Worm (Caenorhabditis elegans) whole organism, young adult: ENCODE results near the gene C54E10.10.

ENCODE experiments used
- F49E8.2 ChIP-seq: sonication (generic microtip); optimal IDR thresholded peaks from 3 replicates; lab custom pipeline; 2017; ENCODE audit warnings: missing genetic modification characterization, mild to moderate bottlenecking, missing compliant biosample characterization, antibody characterized with exemption, moderate library complexity; ENCODE audit not compliant: insufficient read depth
- ama-1 ChIP-seq, 3 experiments: fragments of 150-350 bp in 1 of 3; sonication (generic microtip) in 2 of 3; optimal IDR thresholded peaks; 2 replicates each; lab custom pipeline; 2014 to 2018; ENCODE audit warnings: missing biosample characterization in 2 of 3, missing genetic modification characterization in 2 of 3, missing genetic modification reagents in 2 of 3
- attf-6 ChIP-seq: fragments of 200-800 bp; sonication (Bioruptor generic); IDR thresholded peaks from 2 replicates; pipeline ENCODE4 v1.3.6; 2022; ENCODE audit warnings: missing genetic modification reagents, missing genetic modification characterization, missing compliant biosample characterization
- ceh-58 ChIP-seq: fragments of 200-800 bp; sonication (Bioruptor generic); IDR thresholded peaks from 2 replicates; pipeline ENCODE4 v1.3.6; 2022; ENCODE audit warnings: missing genetic modification characterization, missing compliant biosample characterization
- dpl-1 ChIP-seq: fragments of 150-350 bp; optimal IDR thresholded peaks from 2 replicates; lab custom pipeline; 2014; ENCODE audit warnings: missing biosample characterization, missing genetic modification reagents, missing genetic modification characterization
- ets-4 ChIP-seq: fragments of 200-800 bp; sonication (Bioruptor generic); optimal IDR thresholded peaks from 2 replicates; lab custom pipeline; 2018; ENCODE audit warnings: mild to moderate bottlenecking, missing genetic modification characterization, missing compliant biosample characterization
- lag-1 ChIP-seq: fragments of 200-800 bp; sonication (Bioruptor generic); IDR thresholded peaks from 2 replicates; pipeline ENCODE4 v1.3.6; 2022; ENCODE audit warnings: missing genetic modification reagents, missing genetic modification characterization, missing compliant biosample characterization
- madf-8 ChIP-seq: fragments of 200-800 bp; sonication (Bioruptor generic); conservative IDR thresholded peaks from 2 replicates; pipeline ENCODE4 v1.3.6; 2022; ENCODE audit warnings: missing genetic modification reagents, missing genetic modification characterization, missing compliant biosample characterization
- nhr-120 ChIP-seq: fragments of 200-800 bp; sonication (Bioruptor generic); IDR thresholded peaks from 2 replicates; pipeline ENCODE4 v1.3.6; 2022; ENCODE audit warnings: missing genetic modification characterization, missing compliant biosample characterization
- snpc-4 ChIP-seq, 5 experiments: fragments of 150-350 bp in 1 of 5; sonication (generic microtip) in 4 of 5; optimal IDR thresholded peaks; 2 replicates each; lab custom pipeline; 2014 to 2018; ENCODE audit warnings: missing genetic modification characterization in 5 of 5, missing biosample characterization in 3 of 5, antibody characterized with exemption in 2 of 5, mild to moderate bottlenecking in 2 of 5, missing compliant biosample characterization in 2 of 5, missing genotype in 2 of 5, moderate library complexity in 2 of 5, missing genetic modification reagents in 1 of 5
- unc-130 ChIP-seq: sonication (generic microtip); optimal IDR thresholded peaks from 2 replicates; lab custom pipeline; 2016; ENCODE audit warnings: missing genetic modification reagents, missing genetic modification characterization, missing compliant biosample characterization

ce11 chrV:18787417-18787918 lies 15.7 kb downstream of the C54E10.10 start, which contains the start of gene Y17D7B.2:
- no peak for TF ChIP-seq ama-1 (optimal IDR thresholded peaks at IDR 0.05; lab: Kevin White, UChicago)
- no peak for TF ChIP-seq ama-1 (GFP tag; optimal IDR thresholded peaks at IDR 0.05; lab: Kevin White, UChicago)
- no peak for TF ChIP-seq madf-8
- TF ChIP-seq unc-130: no peak
- no peak for TF ChIP-seq attf-6 (GFP tag; lab: Robert Waterston, UW)
- no peak for TF ChIP-seq ceh-58 (GFP tag; lab: Robert Waterston, UW)
- no peak for TF ChIP-seq lag-1 (GFP tag; lab: Robert Waterston, UW)
- TF ChIP-seq F49E8.2 (tag; lab: Kevin White, UChicago): no peak
- no peak for TF ChIP-seq snpc-4 (GFP tag; optimal IDR thresholded peaks at IDR 0.05; lab: Kevin White, UChicago)
- no peak for TF ChIP-seq snpc-4 (tag; optimal IDR thresholded peaks at IDR 0.05; lab: Kevin White, UChicago)
- TF ChIP-seq dpl-1: no peak
- TF ChIP-seq nhr-120 (GFP tag; lab: Robert Waterston, UW): no peak
- no peak for TF ChIP-seq ets-4 (GFP tag; lab: Kevin White, UChicago)
